Worm (Caenorhabditis elegans) whole organism, young adult: ENCODE data around the gene cbp-2.

Experiments used
- B0336.3 ChIP-seq: fragments of 200-800 bp; sonication (Bioruptor generic); IDR thresholded peaks from 2 replicates; pipeline ENCODE4 v1.3.6; 2022; ENCODE audit warnings: missing genetic modification characterization, missing compliant biosample characterization
- D2030.7 ChIP-seq: fragments of 200-800 bp; sonication (Bioruptor generic); IDR thresholded peaks from 2 replicates; pipeline ENCODE4 v1.3.6; 2022; ENCODE audit warnings: missing genetic modification reagents, missing genetic modification characterization, missing compliant biosample characterization
- Y53F4B.3 ChIP-seq: fragments of 200-800 bp; sonication (Bioruptor generic); IDR thresholded peaks from 2 replicates; pipeline ENCODE4 v1.3.6; 2022; ENCODE audit warnings: missing genetic modification reagents, missing genetic modification characterization, missing compliant biosample characterization
- athp-1 ChIP-seq: sonication (generic microtip); optimal IDR thresholded peaks from 2 replicates; lab custom pipeline; 2017; ENCODE audit warnings: mild to moderate bottlenecking, missing genetic modification characterization, missing compliant biosample characterization
- chd-7 ChIP-seq: sonication (generic microtip); optimal IDR thresholded peaks from 2 replicates; lab custom pipeline; 2016; ENCODE audit warnings: mild to moderate bottlenecking, missing genetic modification characterization, moderate library complexity, missing compliant biosample characterization
- die-1 ChIP-seq: sonication (generic microtip); optimal IDR thresholded peaks from 2 replicates; lab custom pipeline; 2016; ENCODE audit warnings: missing genotype, mild to moderate bottlenecking, missing genetic modification characterization, missing compliant biosample characterization
- dox-1 ChIP-seq: fragments of 200-800 bp; sonication (Bioruptor generic); IDR thresholded peaks from 2 replicates; pipeline ENCODE4 v1.3.6; 2022; ENCODE audit warnings: missing genetic modification reagents, missing genetic modification characterization, missing compliant biosample characterization
- let-607 ChIP-seq, 2 experiments: fragments of 200-800 bp in 1 of 2; sonication (Bioruptor generic) in 1 of 2; sonication (generic microtip) in 1 of 2; optimal IDR thresholded peaks; 2 replicates each; lab custom pipeline; 2016 to 2018; ENCODE audit warnings: mild to moderate bottlenecking in 2 of 2, missing compliant biosample characterization in 2 of 2, missing genetic modification characterization in 2 of 2, moderate library complexity in 2 of 2, missing genotype in 1 of 2
- mel-28 ChIP-seq: sonication (generic microtip); optimal IDR thresholded peaks from 2 replicates; lab custom pipeline; 2016; ENCODE audit warnings: borderline replicate concordance, mild to moderate bottlenecking, missing genetic modification characterization, missing compliant biosample characterization
- nfya-2 ChIP-seq: fragments of 200-800 bp; sonication (Bioruptor generic); IDR thresholded peaks from 2 replicates; pipeline ENCODE4 v1.3.6; 2022; ENCODE audit warnings: missing genetic modification reagents, missing genetic modification characterization, missing compliant biosample characterization
- nhr-27 ChIP-seq: fragments of 200-800 bp; sonication (Bioruptor generic); optimal IDR thresholded peaks from 2 replicates; lab custom pipeline; 2018; ENCODE audit warnings: mild to moderate bottlenecking, missing genetic modification characterization, moderate library complexity, missing compliant biosample characterization
- pbrm-1 ChIP-seq: fragments of 200-800 bp; sonication (Bioruptor generic); IDR thresholded peaks from 2 replicates; pipeline ENCODE4 v1.3.6; 2022; ENCODE audit warnings: missing genetic modification reagents, missing genetic modification characterization, missing compliant biosample characterization
- unc-62 ChIP-seq: fragments of 150-350 bp; optimal IDR thresholded peaks from 2 replicates; lab custom pipeline; 2014; ENCODE audit warnings: missing biosample characterization, missing genetic modification reagents, missing genetic modification characterization

- TF ChIP-seq unc-62 (GFP tag; lab: Kevin White, UChicago) (no peak), B0336.3 (no peak), mel-28 (tag; lab: Kevin White, UChicago) (no peak), D2030.7 (GFP tag; lab: Robert Waterston, UW) (no peak), nfya-2 (GFP tag; lab: Robert Waterston, UW) (no peak), pbrm-1 (GFP tag; lab: Robert Waterston, UW) (no peak), die-1 (no peak), Y53F4B.3 (GFP tag; lab: Robert Waterston, UW) (no peak), chd-7 (tag; lab: Kevin White, UChicago) (no peak), let-607 (tag; optimal IDR thresholded peaks at IDR 0.05; lab: Kevin White, UChicago) (no peak), nhr-27 (tag; lab: Kevin White, UChicago) (no peak), athp-1 (no peak), dox-1 (GFP tag; lab: Robert Waterston, UW) (no peak)
These were observed 21.7 kb downstream of the cbp-2 start, which contains the start of gene gln-2 for ce11 chrIII:9944723-9945122.
